Worm (Caenorhabditis elegans) whole organism, L1 larva: Measurements from ENCODE around the gene shc-3.

Experiments
- C04F5.9 ChIP-seq: sonication (generic microtip); optimal IDR thresholded peaks from 2 replicates; lab custom pipeline; 2016; ENCODE audit warnings: missing genetic modification characterization, missing compliant biosample characterization
- C16A3.4 ChIP-seq: fragments of 150-350 bp; optimal IDR thresholded peaks from 2 replicates; lab custom pipeline; 2014; ENCODE audit warnings: missing biosample characterization, missing genetic modification characterization
- F16B12.6 ChIP-seq: fragments of 150-350 bp; optimal IDR thresholded peaks from 2 replicates; lab custom pipeline; 2014; ENCODE audit warnings: missing biosample characterization, missing genetic modification characterization
- Y116A8C.19 ChIP-seq: sonication (generic microtip); optimal IDR thresholded peaks from 2 replicates; lab custom pipeline; 2016; ENCODE audit warnings: missing compliant biosample characterization, missing genetic modification characterization, borderline replicate concordance
- alr-1 ChIP-seq: fragments of 200-800 bp; sonication (Bioruptor generic); optimal IDR thresholded peaks from 2 replicates; lab custom pipeline; 2018; ENCODE audit warnings: borderline replicate concordance, mild to moderate bottlenecking, missing genetic modification characterization, missing compliant biosample characterization
- ama-1 ChIP-seq: fragments of 150-350 bp; optimal IDR thresholded peaks from 2 replicates; lab custom pipeline; 2014
- blmp-1 ChIP-seq: fragments of 150-350 bp; optimal IDR thresholded peaks from 2 replicates; lab custom pipeline; 2014; ENCODE audit warnings: missing biosample characterization, missing genetic modification characterization
- ceh-63 ChIP-seq: fragments of 200-800 bp; sonication (Bioruptor generic); optimal IDR thresholded peaks from 2 replicates; lab custom pipeline; 2018; ENCODE audit warnings: mild to moderate bottlenecking, missing genetic modification characterization, missing compliant biosample characterization
- ceh-8 ChIP-seq: fragments of 200-800 bp; sonication (Bioruptor generic); optimal IDR thresholded peaks from 2 replicates; lab custom pipeline; 2018; ENCODE audit warnings: mild to moderate bottlenecking, missing genetic modification characterization, moderate library complexity, missing compliant biosample characterization
- ceh-90 ChIP-seq: sonication (generic microtip); optimal IDR thresholded peaks from 2 replicates; lab custom pipeline; 2016; ENCODE audit warnings: missing genetic modification characterization, missing compliant biosample characterization
- dpl-1 ChIP-seq, 3 experiments: fragments of 150-350 bp in 2 of 3; sonication (generic microtip) in 1 of 3; optimal IDR thresholded peaks; 2 replicates each; lab custom pipeline; 2014 to 2017; ENCODE audit warnings: missing biosample characterization in 3 of 3, missing genetic modification characterization in 3 of 3, missing genetic modification reagents in 3 of 3
- efl-1 ChIP-seq, 4 experiments: fragments of 150-350 bp; optimal IDR thresholded peaks in 3 of 4; peaks in 1 of 4; 1 replicate in 1 of 4; 2 replicates in 3 of 4; lab custom pipeline; 2014; ENCODE audit warnings: missing biosample characterization in 2 of 4, missing genetic modification characterization in 2 of 4, missing genetic modification reagents in 2 of 4
- egl-13 ChIP-seq: sonication (generic microtip); optimal IDR thresholded peaks from 2 replicates; lab custom pipeline; 2016; ENCODE audit warnings: missing genotype, missing genetic modification reagents, missing genetic modification characterization, missing compliant biosample characterization
- elt-2 ChIP-seq: sonication (generic microtip); optimal IDR thresholded peaks from 2 replicates; lab custom pipeline; 2016; ENCODE audit warnings: missing genetic modification characterization, mild to moderate bottlenecking, inconsistent platforms, missing compliant biosample characterization, missing genetic modification reagents
- elt-3 ChIP-seq, 6 experiments: fragments of 150-350 bp in 1 of 6; sonication (generic microtip); optimal IDR thresholded peaks; 2 replicates each; lab custom pipeline; 2017 to 2018; ENCODE audit warnings: missing biosample characterization in 6 of 6, missing genetic modification characterization in 6 of 6, inconsistent platforms in 1 of 6
- ets-5 ChIP-seq: fragments of 200-800 bp; sonication (Bioruptor generic); IDR thresholded peaks from 2 replicates; pipeline ENCODE4 v1.3.6; 2022; ENCODE audit warnings: missing genetic modification characterization, missing compliant biosample characterization
- fkh-4 ChIP-seq: sonication (generic microtip); optimal IDR thresholded peaks from 2 replicates; lab custom pipeline; 2016; ENCODE audit warnings: missing compliant biosample characterization, missing genetic modification characterization, borderline replicate concordance
- fos-1 ChIP-seq: fragments of 150-350 bp; optimal IDR thresholded peaks from 2 replicates; lab custom pipeline; 2014; ENCODE audit warnings: missing biosample characterization, missing genetic modification characterization
- grh-1 ChIP-seq: fragments of 200-800 bp; sonication (Bioruptor generic); IDR thresholded peaks from 2 replicates; pipeline ENCODE4 v1.3.6; 2022; ENCODE audit warnings: missing genetic modification reagents, missing genetic modification characterization, missing compliant biosample characterization
- hlh-17 ChIP-seq: fragments of 200-800 bp; sonication (Bioruptor generic); optimal IDR thresholded peaks from 2 replicates; lab custom pipeline; 2018; ENCODE audit warnings: missing genetic modification characterization, mild to moderate bottlenecking, missing compliant biosample characterization, moderate library complexity, borderline replicate concordance
- isw-1 ChIP-seq: fragments of 200-800 bp; sonication (Bioruptor generic); IDR thresholded peaks from 2 replicates; pipeline ENCODE4 v1.3.6; 2022; ENCODE audit warnings: missing genetic modification characterization, missing compliant biosample characterization
- lin-13 ChIP-seq: fragments of 150-350 bp; optimal IDR thresholded peaks from 2 replicates; lab custom pipeline; 2014; ENCODE audit warnings: missing biosample characterization, missing genetic modification reagents, missing genetic modification characterization
- lin-14 ChIP-seq: fragments of 200-800 bp; sonication (Bioruptor generic); optimal IDR thresholded peaks from 2 replicates; lab custom pipeline; 2018; ENCODE audit warnings: mild to moderate bottlenecking, missing genetic modification characterization, moderate library complexity, missing compliant biosample characterization
- lin-35 ChIP-seq, 2 experiments: fragments of 150-350 bp; optimal IDR thresholded peaks; 2 replicates each; lab custom pipeline; 2014; ENCODE audit warnings: missing biosample characterization in 2 of 2, missing genetic modification characterization in 2 of 2, missing genetic modification reagents in 2 of 2
- lin-39 ChIP-seq: fragments of 150-350 bp; optimal IDR thresholded peaks from 2 replicates; lab custom pipeline; 2014; ENCODE audit warnings: missing biosample characterization, missing genetic modification reagents, missing genetic modification characterization
- lir-3 ChIP-seq: sonication (generic microtip); optimal IDR thresholded peaks from 2 replicates; lab custom pipeline; 2016; ENCODE audit warnings: mild to moderate bottlenecking, missing genetic modification characterization, moderate library complexity, missing compliant biosample characterization; ENCODE audit not compliant: poor library complexity
- lsy-2 ChIP-seq, 2 experiments: fragments of 150-350 bp; optimal IDR thresholded peaks; 2 replicates each; lab custom pipeline; 2014; ENCODE audit warnings: missing biosample characterization in 2 of 2, missing genetic modification characterization in 2 of 2
- mab-9 ChIP-seq: fragments of 200-800 bp; sonication (Bioruptor generic); IDR thresholded peaks from 2 replicates; pipeline ENCODE4 v1.3.6; 2022; ENCODE audit warnings: missing genetic modification reagents, missing genetic modification characterization, missing compliant biosample characterization
- mdl-1 ChIP-seq, 2 experiments: fragments of 150-350 bp; optimal IDR thresholded peaks; 2 replicates each; lab custom pipeline; 2014 to 2017; ENCODE audit warnings: missing biosample characterization in 2 of 2, missing genetic modification characterization in 2 of 2, inconsistent platforms in 1 of 2
- nhr-11 ChIP-seq: fragments of 150-350 bp; optimal IDR thresholded peaks from 2 replicates; lab custom pipeline; 2014; ENCODE audit warnings: missing biosample characterization, missing genetic modification characterization
- nhr-19 ChIP-seq: fragments of 200-800 bp; sonication (Bioruptor generic); conservative IDR thresholded peaks from 2 replicates; pipeline ENCODE4 v1.3.6; 2022; ENCODE audit warnings: missing genetic modification characterization, missing compliant biosample characterization
- nhr-20 ChIP-seq: sonication (generic microtip); optimal IDR thresholded peaks from 2 replicates; lab custom pipeline; 2016; ENCODE audit warnings: mild to moderate bottlenecking, missing genetic modification characterization, missing compliant biosample characterization
- nhr-28 ChIP-seq: fragments of 150-350 bp; optimal IDR thresholded peaks from 2 replicates; lab custom pipeline; 2014; ENCODE audit warnings: missing biosample characterization, missing genetic modification characterization
- nhr-47 ChIP-seq: sonication (generic microtip); optimal IDR thresholded peaks from 2 replicates; lab custom pipeline; 2016; ENCODE audit warnings: mild to moderate bottlenecking, missing genetic modification characterization, moderate library complexity, missing compliant biosample characterization
- nhr-71 ChIP-seq: sonication (generic microtip); optimal IDR thresholded peaks from 2 replicates; lab custom pipeline; 2016; ENCODE audit warnings: mild to moderate bottlenecking, missing genetic modification characterization, moderate library complexity, missing compliant biosample characterization
- nhr-76 ChIP-seq: sonication (generic microtip); optimal IDR thresholded peaks from 2 replicates; lab custom pipeline; 2017; ENCODE audit warnings: missing biosample characterization, missing genetic modification characterization
- nhr-77 ChIP-seq: fragments of 150-350 bp; optimal IDR thresholded peaks from 2 replicates; lab custom pipeline; 2014; ENCODE audit warnings: missing biosample characterization, missing genetic modification characterization
- nhr-85 ChIP-seq: sonication (generic microtip); peaks from one replicate; lab custom pipeline; 2016; ENCODE audit warnings: missing genetic modification characterization, inconsistent platforms, missing compliant biosample characterization
- nhr-90 ChIP-seq: sonication (generic microtip); optimal IDR thresholded peaks from 2 replicates; lab custom pipeline; 2016; ENCODE audit warnings: mild to moderate bottlenecking, missing genetic modification characterization, missing compliant biosample characterization; ENCODE audit not compliant: poor library complexity
- pqm-1 ChIP-seq: sonication (generic microtip); optimal IDR thresholded peaks from 3 replicates; lab custom pipeline; 2017; ENCODE audit warnings: missing biosample characterization, missing genetic modification characterization
- rnt-1 ChIP-seq: sonication (generic microtip); optimal IDR thresholded peaks from 2 replicates; lab custom pipeline; 2016; ENCODE audit warnings: mild to moderate bottlenecking, missing genetic modification characterization, moderate library complexity, missing compliant biosample characterization
- snu-23 ChIP-seq: sonication (generic microtip); optimal IDR thresholded peaks from 2 replicates; lab custom pipeline; 2016; ENCODE audit warnings: missing genetic modification characterization, missing compliant biosample characterization
- sox-4 ChIP-seq: sonication (generic microtip); optimal IDR thresholded peaks from 2 replicates; lab custom pipeline; 2016; ENCODE audit warnings: missing genetic modification characterization, missing compliant biosample characterization
- sptf-1 ChIP-seq: fragments of 150-350 bp; optimal IDR thresholded peaks from 2 replicates; lab custom pipeline; 2014; ENCODE audit warnings: missing biosample characterization, missing genetic modification characterization
- sup-37 ChIP-seq: fragments of 200-800 bp; sonication (Bioruptor generic); optimal IDR thresholded peaks from 2 replicates; lab custom pipeline; 2018; ENCODE audit warnings: mild to moderate bottlenecking, missing genetic modification characterization, missing compliant biosample characterization
- tbx-2 ChIP-seq: sonication (generic microtip); optimal IDR thresholded peaks from 2 replicates; lab custom pipeline; 2016; ENCODE audit warnings: missing genetic modification characterization, missing compliant biosample characterization
- tlp-1 ChIP-seq: fragments of 150-350 bp; optimal IDR thresholded peaks from 2 replicates; lab custom pipeline; 2014; ENCODE audit warnings: missing biosample characterization, missing genetic modification characterization
- unc-86 ChIP-seq: sonication (generic microtip); optimal IDR thresholded peaks from 2 replicates; lab custom pipeline; 2016; ENCODE audit warnings: missing genetic modification characterization, missing compliant biosample characterization
- unc-98 ChIP-seq: fragments of 200-800 bp; sonication (Bioruptor generic); IDR thresholded peaks from 2 replicates; pipeline ENCODE4 v1.3.6; 2022; ENCODE audit warnings: missing genetic modification characterization, missing compliant biosample characterization
- zag-1 ChIP-seq: fragments of 150-350 bp; optimal IDR thresholded peaks from 2 replicates; lab custom pipeline; 2014; ENCODE audit warnings: missing biosample characterization, missing genetic modification characterization
- zip-4 ChIP-seq: fragments of 200-800 bp; sonication (Bioruptor generic); optimal IDR thresholded peaks from 2 replicates; lab custom pipeline; 2018; ENCODE audit warnings: mild to moderate bottlenecking, missing genetic modification characterization, moderate library complexity, missing compliant biosample characterization
- ztf-4 ChIP-seq: fragments of 150-350 bp; optimal IDR thresholded peaks from 2 replicates; lab custom pipeline; 2014; ENCODE audit warnings: missing biosample characterization, missing genetic modification characterization

Gene shc-3

DNA sequence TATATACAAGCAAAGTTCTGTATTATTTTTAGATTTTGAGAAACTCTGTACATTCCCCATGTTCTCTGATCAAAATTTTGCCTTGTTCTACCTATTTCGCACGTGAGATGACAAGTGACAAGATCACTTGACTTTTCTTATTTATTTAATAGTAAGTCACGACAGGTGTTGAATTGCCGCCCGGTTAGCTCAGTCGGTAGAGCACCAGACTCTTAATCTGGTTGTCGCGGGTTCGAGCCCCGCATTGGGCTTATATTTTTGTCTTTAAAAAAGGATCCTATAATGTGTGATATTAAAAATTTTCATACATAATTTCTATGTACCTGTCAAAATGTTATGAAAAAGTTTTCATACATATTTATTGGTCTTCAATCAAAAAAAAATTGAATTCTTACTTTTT lies 2.6 kb upstream of the shc-3 start:
- TF ChIP-seq lin-35 (GFP tag; optimal IDR thresholded peaks at IDR 0.05; lab: Kevin White, UChicago), result peak in 1 of 2 experiments; percentile 51
- no peak for TF ChIP-seq ceh-8
- TF ChIP-seq nhr-71, result peak; percentile 68
- TF ChIP-seq blmp-1 (tag; lab: Kevin White, UChicago), result no peak
- TF ChIP-seq nhr-85, result peak; percentile 60
- TF ChIP-seq Y116A8C.19 (tag; lab: Kevin White, UChicago), result no peak
- no peak for TF ChIP-seq nhr-76 (tag; lab: Kevin White, UChicago)
- peak; percentile 33 for TF ChIP-seq elt-2 (tag; lab: Kevin White, UChicago)
- peak; percentile 41 for TF ChIP-seq rnt-1
- TF ChIP-seq ztf-4, result no peak
- TF ChIP-seq efl-1 (optimal IDR thresholded peaks at IDR 0.05; lab: Kevin White, UChicago), result no peak
- TF ChIP-seq efl-1 (GFP tag; optimal IDR thresholded peaks at IDR 0.05 in 1 of 2; lab: Kevin White, UChicago), result peak in 1 of 2 experiments; percentile 64
- TF ChIP-seq sptf-1 (tag; lab: Kevin White, UChicago), result no peak
- no peak for TF ChIP-seq nhr-77 (tag; lab: Kevin White, UChicago)
- TF ChIP-seq snu-23 (GFP tag; lab: Kevin White, UChicago), result peak; percentile 32
- no peak for TF ChIP-seq sup-37 (GFP tag; lab: Kevin White, UChicago)
- no peak for TF ChIP-seq C04F5.9
- no peak for TF ChIP-seq lin-13 (GFP tag; lab: Kevin White, UChicago)
- no peak for TF ChIP-seq elt-3 (tag; optimal IDR thresholded peaks at IDR 0.05; lab: Kevin White, UChicago)
- TF ChIP-seq tlp-1 (tag; lab: Kevin White, UChicago), result no peak
- no peak for TF ChIP-seq grh-1
- no peak for TF ChIP-seq lin-39 (tag; lab: Kevin White, UChicago)
- TF ChIP-seq alr-1 (tag; lab: Kevin White, UChicago), result no peak
- no peak for TF ChIP-seq lir-3 (tag; lab: Kevin White, UChicago)
- no peak for TF ChIP-seq ceh-90 (tag; lab: Kevin White, UChicago)
- no peak for TF ChIP-seq F16B12.6
- TF ChIP-seq nhr-47 (tag; lab: Kevin White, UChicago), result peak; percentile 41
- peak in 1 of 2 experiments; percentile 14 for TF ChIP-seq lsy-2 (tag; optimal IDR thresholded peaks at IDR 0.05; lab: Kevin White, UChicago)
- no peak for TF ChIP-seq unc-86 (tag; lab: Kevin White, UChicago)
- TF ChIP-seq zag-1 (tag; lab: Kevin White, UChicago), result no peak
- peak; percentile 9 for TF ChIP-seq tbx-2 (tag; lab: Kevin White, UChicago)
- no peak for TF ChIP-seq mab-9 (GFP tag; lab: Robert Waterston, UW)
- TF ChIP-seq C16A3.4 (tag; lab: Kevin White, UChicago), result peak; percentile 14
- TF ChIP-seq nhr-19, result peak; percentile 62
- TF ChIP-seq mdl-1 (tag; optimal IDR thresholded peaks at IDR 0.05; lab: Kevin White, UChicago), result peak in 1 of 2 experiments; percentile 37
- peak; percentile 25 for TF ChIP-seq nhr-90 (tag; lab: Kevin White, UChicago)
- no peak for TF ChIP-seq dpl-1 (GFP tag; optimal IDR thresholded peaks at IDR 0.05; lab: Kevin White, UChicago)
- no peak for TF ChIP-seq ama-1 (lab: Kevin White, UChicago)
- TF ChIP-seq egl-13, result no peak
- no peak for TF ChIP-seq lin-14
- no peak for TF ChIP-seq isw-1
- peak; percentile 56 for TF ChIP-seq nhr-20 (tag; lab: Kevin White, UChicago)

DNA sequence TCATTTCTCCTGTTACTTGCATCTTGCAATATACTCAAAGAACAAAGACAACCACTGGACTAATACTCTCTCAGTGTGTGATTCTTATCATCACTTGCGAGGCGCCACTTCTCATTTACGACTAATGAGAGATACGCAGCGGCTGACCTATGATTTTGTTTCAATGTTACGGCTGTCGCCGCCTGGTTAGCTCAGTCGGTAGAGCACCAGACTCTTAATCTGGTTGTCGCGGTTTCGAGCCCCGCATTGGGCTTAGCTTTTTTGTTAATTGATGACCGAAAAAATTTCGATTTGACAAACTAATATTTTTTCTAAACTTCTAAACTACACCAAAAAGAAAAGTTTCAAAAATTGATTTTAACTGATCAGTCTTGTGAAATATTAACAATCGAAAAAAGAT lies 1.0 kb upstream of the shc-3 start:
- TF ChIP-seq ama-1 (lab: Kevin White, UChicago) (no peak), snu-23 (GFP tag; lab: Kevin White, UChicago) (peak; percentile 65), lin-13 (GFP tag; lab: Kevin White, UChicago) (no peak), fkh-4 (tag; lab: Kevin White, UChicago) (no peak), pqm-1 (tag; lab: Kevin White, UChicago) (no peak), nhr-11 (tag; lab: Kevin White, UChicago) (no peak), hlh-17 (GFP tag; lab: Kevin White, UChicago) (no peak), zip-4 (GFP tag; lab: Kevin White, UChicago) (no peak), fos-1 (tag; lab: Kevin White, UChicago) (no peak), sox-4 (tag; lab: Kevin White, UChicago) (no peak), nhr-28 (tag; lab: Kevin White, UChicago) (no peak), ceh-63 (GFP tag; lab: Kevin White, UChicago) (no peak), lsy-2 (tag; optimal IDR thresholded peaks at IDR 0.05; lab: Kevin White, UChicago) (no peak), lin-14 (no peak), grh-1 (no peak), ztf-4 (no peak), isw-1 (no peak), sptf-1 (tag; lab: Kevin White, UChicago) (no peak), lir-3 (tag; lab: Kevin White, UChicago) (no peak), blmp-1 (tag; lab: Kevin White, UChicago) (peak; percentile 24), ets-5 (no peak), unc-98 (GFP tag; lab: Robert Waterston, UW) (no peak)
